Fruit fly (Drosophila melanogaster) whole organism: ENCODE measurements around the gene CG8750.

ENCODE experiments used
- CG8478 ChIP-seq: fragments of >200 bp; optimal IDR thresholded peaks from 2 replicates; lab custom pipeline; 2018; ENCODE audit warnings: inconsistent platforms
- Dll ChIP-seq: fragments of >200 bp; optimal IDR thresholded peaks from 2 replicates; lab custom pipeline; 2017
- EcR ChIP-seq, 2 experiments: fragments of >200 bp; optimal IDR thresholded peaks; 2 replicates each; lab custom pipeline; 2017; ENCODE audit warnings: missing biosample characterization in 2 of 2, missing genetic modification characterization in 2 of 2, missing genetic modification reagents in 2 of 2
- pan ChIP-seq: fragments of >200 bp; optimal IDR thresholded peaks from 2 replicates; lab custom pipeline; 2017
- psq ChIP-seq: fragments of >200 bp; optimal IDR thresholded peaks from 2 replicates; lab custom pipeline; 2017
- usp ChIP-seq: fragments of >200 bp; optimal IDR thresholded peaks from 2 replicates; lab custom pipeline; 2017; ENCODE audit warnings: missing biosample characterization, missing genetic modification characterization, mixed read lengths

Gene CG8750

dm6 chr3L:13842917-13843316, at the start of gene CG8750:
Gene CG8750 (minus strand): TSS chr3L:13843017.
- TF ChIP-seq usp (GFP tag; lab: Kevin White, UChicago), result no peak
- TF ChIP-seq EcR (GFP tag; optimal IDR thresholded peaks at IDR 0.05; lab: Kevin White, UChicago), result no peak
- no peak for TF ChIP-seq pan (lab: Kevin White, UChicago)
- no peak for TF ChIP-seq Dll (lab: Kevin White, UChicago)
- no peak for TF ChIP-seq CG8478
- TF ChIP-seq psq (lab: Kevin White, UChicago), result no peak

- TF ChIP-seq usp (GFP tag; lab: Kevin White, UChicago), result no peak
- no peak for TF ChIP-seq EcR (GFP tag; optimal IDR thresholded peaks at IDR 0.05; lab: Kevin White, UChicago)
- TF ChIP-seq Dll (lab: Kevin White, UChicago), result no peak
- TF ChIP-seq pan (lab: Kevin White, UChicago), result no peak
- no peak for TF ChIP-seq psq (lab: Kevin White, UChicago)
- TF ChIP-seq CG8478, result no peak
These were observed 44.3 kb upstream of the CG8750 start for dm6 chr3L:13887092-13887491.

dm6 chr3L:13884460-13885056, 41.7 kb upstream of the CG8750 start:
- TF ChIP-seq psq (lab: Kevin White, UChicago) (no peak), usp (GFP tag; lab: Kevin White, UChicago) (no peak), pan (lab: Kevin White, UChicago) (no peak), CG8478 (no peak), EcR (GFP tag; optimal IDR thresholded peaks at IDR 0.05; lab: Kevin White, UChicago) (no peak), Dll (lab: Kevin White, UChicago) (no peak)

dm6 chr3L:13882532-13882931, 39.7 kb upstream of the CG8750 start:
- no peak for TF ChIP-seq usp (GFP tag; lab: Kevin White, UChicago)
- no peak for TF ChIP-seq Dll (lab: Kevin White, UChicago)
- no peak for TF ChIP-seq CG8478

- no peak for TF ChIP-seq usp (GFP tag; lab: Kevin White, UChicago)
- TF ChIP-seq Dll (lab: Kevin White, UChicago), result no peak
- TF ChIP-seq CG8478, result no peak
- no peak for TF ChIP-seq EcR (GFP tag; optimal IDR thresholded peaks at IDR 0.05; lab: Kevin White, UChicago)
- no peak for TF ChIP-seq psq (lab: Kevin White, UChicago)
- no peak for TF ChIP-seq pan (lab: Kevin White, UChicago)
These were observed 38.7 kb upstream of the CG8750 start for dm6 chr3L:13881555-13881954.

dm6 chr3L:13878729-13879128, 35.9 kb upstream of the CG8750 start, which contains the start of gene CG13737:
Gene CG13737 (plus strand): TSS chr3L:13878994.
- TF ChIP-seq CG8478 (no peak), EcR (GFP tag; optimal IDR thresholded peaks at IDR 0.05; lab: Kevin White, UChicago) (no peak), pan (lab: Kevin White, UChicago) (no peak), Dll (lab: Kevin White, UChicago) (no peak), usp (GFP tag; lab: Kevin White, UChicago) (no peak), psq (lab: Kevin White, UChicago) (no peak)

- TF ChIP-seq CG8478, result no peak
- no peak for TF ChIP-seq pan (lab: Kevin White, UChicago)
- no peak for TF ChIP-seq psq (lab: Kevin White, UChicago)
- TF ChIP-seq usp (GFP tag; lab: Kevin White, UChicago), result no peak
- no peak for TF ChIP-seq Dll (lab: Kevin White, UChicago)
- no peak for TF ChIP-seq EcR (GFP tag; optimal IDR thresholded peaks at IDR 0.05; lab: Kevin White, UChicago)
These were observed 35.1 kb upstream of the CG8750 start for dm6 chr3L:13877904-13878303.

- TF ChIP-seq EcR (GFP tag; optimal IDR thresholded peaks at IDR 0.05; lab: Kevin White, UChicago) (no peak), psq (lab: Kevin White, UChicago) (no peak), pan (lab: Kevin White, UChicago) (no peak), usp (GFP tag; lab: Kevin White, UChicago) (no peak), Dll (lab: Kevin White, UChicago) (no peak), CG8478 (no peak)
These were observed 34.1 kb upstream of the CG8750 start for dm6 chr3L:13876967-13877366.

dm6 chr3L:13866780-13867179, 24.0 kb upstream of the CG8750 start, which contains the start of gene CG8745:
Gene CG8745 (minus strand): TSS chr3L:13866905.
- TF ChIP-seq EcR (GFP tag; optimal IDR thresholded peaks at IDR 0.05; lab: Kevin White, UChicago), result no peak
- TF ChIP-seq psq (lab: Kevin White, UChicago), result no peak

- TF ChIP-seq pan (lab: Kevin White, UChicago) (no peak), CG8478 (no peak), psq (lab: Kevin White, UChicago) (no peak), EcR (GFP tag; optimal IDR thresholded peaks at IDR 0.05; lab: Kevin White, UChicago) (no peak), Dll (lab: Kevin White, UChicago) (no peak), usp (GFP tag; lab: Kevin White, UChicago) (no peak)
These were observed 23.5 kb upstream of the CG8750 start for dm6 chr3L:13866270-13866669.

dm6 chr3L:13865484-13865883, 22.7 kb upstream of the CG8750 start:
- TF ChIP-seq usp (GFP tag; lab: Kevin White, UChicago), result no peak
- no peak for TF ChIP-seq EcR (GFP tag; optimal IDR thresholded peaks at IDR 0.05; lab: Kevin White, UChicago)
- TF ChIP-seq pan (lab: Kevin White, UChicago), result no peak
- TF ChIP-seq CG8478, result no peak
- no peak for TF ChIP-seq Dll (lab: Kevin White, UChicago)
- no peak for TF ChIP-seq psq (lab: Kevin White, UChicago)

- TF ChIP-seq Dll (lab: Kevin White, UChicago), result no peak
- no peak for TF ChIP-seq psq (lab: Kevin White, UChicago)
- TF ChIP-seq pan (lab: Kevin White, UChicago), result no peak
- no peak for TF ChIP-seq CG8478
- no peak for TF ChIP-seq EcR (GFP tag; optimal IDR thresholded peaks at IDR 0.05; lab: Kevin White, UChicago)
- TF ChIP-seq usp (GFP tag; lab: Kevin White, UChicago), result no peak
These were observed 21.8 kb upstream of the CG8750 start for dm6 chr3L:13864568-13864967.
